Worm (Caenorhabditis elegans) whole organism, late embryonic: Measurements from ENCODE around the gene F16G10.2.

ENCODE experiments used
- ama-1 ChIP-seq: fragments of 150-350 bp; optimal IDR thresholded peaks from 2 replicates; lab custom pipeline; 2014
- ceh-9 ChIP-seq: sonication (generic microtip); optimal IDR thresholded peaks from 2 replicates; lab custom pipeline; 2016; ENCODE audit warnings: mild to moderate bottlenecking, missing genetic modification characterization, inconsistent platforms, missing compliant biosample characterization
- dmd-4 ChIP-seq: sonication (generic microtip); optimal IDR thresholded peaks from 2 replicates; lab custom pipeline; 2016; ENCODE audit warnings: borderline replicate concordance, missing genetic modification characterization, missing compliant biosample characterization
- ets-4 ChIP-seq: sonication (generic microtip); optimal IDR thresholded peaks from 2 replicates; lab custom pipeline; 2016; ENCODE audit warnings: missing genetic modification characterization, missing compliant biosample characterization
- hlh-30 ChIP-seq: sonication (generic microtip); optimal IDR thresholded peaks from 2 replicates; lab custom pipeline; 2017; ENCODE audit warnings: antibody characterized with exemption, missing genetic modification characterization, missing compliant biosample characterization; ENCODE audit not compliant: insufficient read depth
- hlh-6 ChIP-seq: sonication (generic microtip); optimal IDR thresholded peaks from 2 replicates; lab custom pipeline; 2016; ENCODE audit warnings: missing genotype, missing genetic modification characterization, missing compliant biosample characterization
- lin-11 ChIP-seq: fragments of 200-800 bp; sonication (Bioruptor generic); optimal IDR thresholded peaks from 2 replicates; lab custom pipeline; 2018; ENCODE audit warnings: mild to moderate bottlenecking, missing genetic modification characterization, missing compliant biosample characterization
- pag-3 ChIP-seq: sonication (generic microtip); optimal IDR thresholded peaks from 2 replicates; lab custom pipeline; 2016; ENCODE audit warnings: missing compliant biosample characterization, missing genetic modification characterization, borderline replicate concordance
- pax-1 ChIP-seq: fragments of 150-350 bp; optimal IDR thresholded peaks from 2 replicates; lab custom pipeline; 2014; ENCODE audit warnings: missing biosample characterization, missing genetic modification characterization
- sox-2 ChIP-seq: fragments of 200-800 bp; sonication (Bioruptor generic); IDR thresholded peaks from 2 replicates; pipeline ENCODE4 v1.3.6; 2022; ENCODE audit warnings: missing genetic modification reagents, missing genetic modification characterization, missing compliant biosample characterization

DNA sequence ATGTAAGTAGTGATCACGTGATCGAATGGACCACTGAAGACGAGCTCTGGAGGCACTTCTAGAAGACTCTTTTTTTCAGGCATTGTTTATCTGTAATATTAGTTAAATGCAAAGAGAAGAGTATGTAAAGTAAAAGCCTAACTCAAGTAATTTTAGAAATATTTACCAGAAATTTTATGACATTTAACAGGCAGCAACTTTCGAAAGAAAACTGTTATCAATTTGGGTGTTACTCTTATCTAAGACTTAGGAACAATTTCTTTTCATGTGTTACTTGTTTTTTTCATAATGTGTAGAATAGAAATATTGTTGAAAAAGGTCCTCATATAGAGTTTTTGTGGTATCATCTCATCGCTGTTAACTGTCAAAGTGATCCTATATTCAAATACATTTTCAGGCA lies 42.8 kb downstream of the F16G10.2 start, which contains the start of the genes F42G2.5 and F42G2.7:
- TF ChIP-seq ets-4 (tag; lab: Kevin White, UChicago), result no peak
- no peak for TF ChIP-seq pag-3 (tag; lab: Kevin White, UChicago)
- TF ChIP-seq hlh-6 (tag; lab: Kevin White, UChicago), result no peak
- no peak for TF ChIP-seq hlh-30 (tag; lab: Kevin White, UChicago)
- TF ChIP-seq lin-11, result no peak
- no peak for TF ChIP-seq ama-1 (lab: Kevin White, UChicago)
- TF ChIP-seq dmd-4 (tag; lab: Kevin White, UChicago), result no peak
- no peak for TF ChIP-seq pax-1 (tag; lab: Kevin White, UChicago)
- no peak for TF ChIP-seq ceh-9 (tag; lab: Kevin White, UChicago)
- TF ChIP-seq sox-2 (GFP tag; lab: Robert Waterston, UW), result no peak
